Worm (Caenorhabditis elegans) whole organism, L4/young adult: ENCODE data around the gene vps-18.

Experiments
- W03F9.2 ChIP-seq: fragments of 150-350 bp; optimal IDR thresholded peaks from 2 replicates; lab custom pipeline; 2014; ENCODE audit warnings: missing biosample characterization, missing genetic modification characterization
- him-1 ChIP-seq: sonication (generic microtip); optimal IDR thresholded peaks from 2 replicates; lab custom pipeline; 2016; ENCODE audit warnings: missing genotype, missing genetic modification reagents, missing genetic modification characterization, missing compliant biosample characterization

DNA sequence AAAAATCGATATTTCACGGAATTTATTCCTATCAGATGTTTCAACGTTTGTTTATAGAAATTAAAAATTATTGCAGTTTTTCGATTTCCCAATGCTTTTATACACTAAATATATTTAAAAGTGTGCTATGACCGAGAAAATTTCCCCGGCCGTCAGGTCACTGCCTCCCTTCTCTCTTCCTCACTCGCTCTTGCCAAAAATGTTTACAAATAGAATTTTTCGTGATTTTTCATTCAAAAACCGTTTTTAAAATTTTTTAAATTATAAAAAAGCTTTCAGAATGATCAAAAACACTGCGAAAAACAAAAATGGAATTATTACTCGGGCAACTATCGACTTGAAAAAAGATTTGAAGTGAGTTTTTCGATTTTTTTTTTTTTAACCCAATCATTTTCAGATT, at the start of gene vps-18, which contains the start of gene T12C9.7:
- no peak for TF ChIP-seq him-1
- no peak for TF ChIP-seq W03F9.2 (tag; lab: Kevin White, UChicago)
